Worm (Caenorhabditis elegans) whole organism, L3 larva: Measurements from ENCODE around the gene str-68.

ENCODE experiments used
- ama-1 ChIP-seq: fragments of 150-350 bp; optimal IDR thresholded peaks from 2 replicates; lab custom pipeline; 2018
- ceh-28 ChIP-seq: fragments of 150-350 bp; optimal IDR thresholded peaks from 2 replicates; lab custom pipeline; 2014; ENCODE audit warnings: missing biosample characterization, missing genetic modification reagents, missing genetic modification characterization
- eor-1 ChIP-seq, 2 experiments: fragments of 150-350 bp; optimal IDR thresholded peaks; 2 replicates each; lab custom pipeline; 2014 to 2018; ENCODE audit warnings: missing biosample characterization in 2 of 2, missing genetic modification characterization in 2 of 2
- fkh-10 ChIP-seq: sonication (generic microtip); optimal IDR thresholded peaks from 2 replicates; lab custom pipeline; 2017; ENCODE audit warnings: missing biosample characterization, missing genetic modification reagents, missing genetic modification characterization
- lin-15B ChIP-seq: fragments of 150-350 bp; optimal IDR thresholded peaks from 2 replicates; lab custom pipeline; 2014; ENCODE audit warnings: missing biosample characterization, missing genetic modification characterization
- lin-39 ChIP-seq: fragments of 150-350 bp; optimal IDR thresholded peaks from 2 replicates; lab custom pipeline; 2018; ENCODE audit warnings: missing biosample characterization, missing genetic modification reagents, missing genetic modification characterization
- mdl-1 ChIP-seq: fragments of 150-350 bp; optimal IDR thresholded peaks from 2 replicates; lab custom pipeline; 2014; ENCODE audit warnings: missing biosample characterization, missing genetic modification characterization
- nfya-1 ChIP-seq: sonication (generic microtip); optimal IDR thresholded peaks from 2 replicates; lab custom pipeline; 2017; ENCODE audit warnings: missing genetic modification characterization, mild to moderate bottlenecking, missing compliant biosample characterization, antibody characterized with exemption, moderate library complexity; ENCODE audit not compliant: insufficient read depth
- tbx-2 ChIP-seq: sonication (generic microtip); optimal IDR thresholded peaks from 2 replicates; lab custom pipeline; 2016; ENCODE audit warnings: mild to moderate bottlenecking, missing genetic modification characterization, missing compliant biosample characterization
- unc-62 ChIP-seq: fragments of 150-350 bp; sonication (generic microtip); optimal IDR thresholded peaks from 4 replicates; lab custom pipeline; 2014; ENCODE audit warnings: missing biosample characterization, missing genetic modification reagents, missing genetic modification characterization

ce11 chrV:3113751-3114150 is 6.4 kb upstream of the str-68 start, which contains the start of gene Y73C8C.8:
- TF ChIP-seq lin-39 (tag; lab: Kevin White, UChicago) (no peak), tbx-2 (tag; lab: Kevin White, UChicago) (no peak), eor-1 (tag; optimal IDR thresholded peaks at IDR 0.05; lab: Kevin White, UChicago) (no peak), ceh-28 (tag; lab: Kevin White, UChicago) (no peak), fkh-10 (GFP tag; lab: Kevin White, UChicago) (no peak), ama-1 (lab: Kevin White, UChicago) (no peak), mdl-1 (tag; lab: Kevin White, UChicago) (no peak), nfya-1 (no peak), unc-62 (GFP tag; lab: Kevin White, UChicago) (no peak), lin-15B (no peak)
